Worm (Caenorhabditis elegans) whole organism, L4 larva: ENCODE results near the gene atg-16.2.

ENCODE experiments used
- F26F4.8 ChIP-seq: fragments of 200-800 bp; sonication (Bioruptor generic); conservative IDR thresholded peaks from 2 replicates; pipeline ENCODE4 v1.3.6; 2022; ENCODE audit warnings: missing genetic modification characterization, missing compliant biosample characterization
- F49E8.2 ChIP-seq: sonication (generic microtip); optimal IDR thresholded peaks from 2 replicates; lab custom pipeline; 2016; ENCODE audit warnings: missing compliant biosample characterization, mild to moderate bottlenecking, missing genetic modification characterization, borderline replicate concordance
- T20F7.1 ChIP-seq: fragments of 200-800 bp; sonication (Bioruptor generic); optimal IDR thresholded peaks from 2 replicates; lab custom pipeline; 2018; ENCODE audit warnings: mild to moderate bottlenecking, missing genetic modification characterization, missing compliant biosample characterization
- T26A8.4 ChIP-seq: fragments of 200-800 bp; sonication (Bioruptor generic); IDR thresholded peaks from 2 replicates; pipeline ENCODE4 v1.3.6; 2022; ENCODE audit warnings: missing genetic modification characterization, missing compliant biosample characterization
- Y105C5A.15 ChIP-seq: fragments of 200-800 bp; sonication (Bioruptor generic); IDR thresholded peaks from 2 replicates; pipeline ENCODE4 v1.3.6; 2022; ENCODE audit warnings: missing genetic modification characterization, missing compliant biosample characterization
- Y48G9A.11 ChIP-seq: fragments of 200-800 bp; sonication (Bioruptor generic); IDR thresholded peaks from 2 replicates; pipeline ENCODE4 v1.3.6; 2022; ENCODE audit warnings: missing genetic modification reagents, missing genetic modification characterization, missing compliant biosample characterization
- arid-1 ChIP-seq: fragments of 200-800 bp; sonication (Bioruptor generic); conservative IDR thresholded peaks from 2 replicates; pipeline ENCODE4 v1.3.6; 2022; ENCODE audit warnings: missing genetic modification reagents, missing genetic modification characterization, missing compliant biosample characterization
- ceh-20 ChIP-seq: fragments of 200-800 bp; sonication (Bioruptor generic); IDR thresholded peaks from 2 replicates; pipeline ENCODE4 v1.3.6; 2022; ENCODE audit warnings: missing genetic modification reagents, missing genetic modification characterization, missing compliant biosample characterization
- ceh-44 ChIP-seq: fragments of 200-800 bp; sonication (Bioruptor generic); IDR thresholded peaks from 2 replicates; pipeline ENCODE4 v1.3.6; 2022; ENCODE audit warnings: missing genetic modification reagents, missing genetic modification characterization, missing compliant biosample characterization
- ceh-62 ChIP-seq: sonication (generic microtip); optimal IDR thresholded peaks from 2 replicates; lab custom pipeline; 2017; ENCODE audit warnings: missing biosample characterization, missing genetic modification characterization
- ces-1 ChIP-seq: fragments of 150-350 bp; sonication (generic microtip); optimal IDR thresholded peaks from 4 replicates; lab custom pipeline; 2014; ENCODE audit warnings: missing biosample characterization, missing genetic modification reagents, missing genetic modification characterization
- ctbp-1 ChIP-seq: fragments of 200-800 bp; sonication (Bioruptor generic); IDR thresholded peaks from 2 replicates; pipeline ENCODE4 v1.3.6; 2022; ENCODE audit warnings: missing genetic modification reagents, missing genetic modification characterization, missing compliant biosample characterization
- daf-16 ChIP-seq, 3 experiments: sonication (generic microtip); optimal IDR thresholded peaks; 2 replicates each; lab custom pipeline; 2016 to 2017; ENCODE audit warnings: missing genetic modification characterization in 3 of 3, missing genetic modification reagents in 3 of 3, mild to moderate bottlenecking in 2 of 3, missing compliant biosample characterization in 2 of 3, missing biosample characterization in 1 of 3, moderate library complexity in 1 of 3
- daf-19 ChIP-seq: fragments of 200-800 bp; sonication (Bioruptor generic); conservative IDR thresholded peaks from 2 replicates; pipeline ENCODE4 v1.3.6; 2022; ENCODE audit warnings: missing genetic modification characterization, missing compliant biosample characterization
- daf-8 ChIP-seq: fragments of 200-800 bp; sonication (Bioruptor generic); IDR thresholded peaks from 2 replicates; pipeline ENCODE4 v1.3.6; 2022; ENCODE audit warnings: missing genetic modification characterization, missing compliant biosample characterization
- dmd-8 ChIP-seq: fragments of 200-800 bp; sonication (Bioruptor generic); IDR thresholded peaks from 2 replicates; pipeline ENCODE4 v1.3.6; 2022; ENCODE audit warnings: missing genetic modification characterization, missing compliant biosample characterization
- dmd-9 ChIP-seq: fragments of 200-800 bp; sonication (Bioruptor generic); IDR thresholded peaks from 2 replicates; pipeline ENCODE4 v1.3.6; 2022; ENCODE audit warnings: missing genetic modification reagents, missing genetic modification characterization, missing compliant biosample characterization
- dpl-1 ChIP-seq: fragments of 150-350 bp; optimal IDR thresholded peaks from 2 replicates; lab custom pipeline; 2014; ENCODE audit warnings: missing biosample characterization, missing genetic modification reagents, missing genetic modification characterization
- egl-27 ChIP-seq: sonication (generic microtip); optimal IDR thresholded peaks from 3 replicates; lab custom pipeline; 2017; ENCODE audit warnings: missing biosample characterization, missing genetic modification reagents, missing genetic modification characterization
- egl-43 ChIP-seq: fragments of 200-800 bp; sonication (Bioruptor generic); IDR thresholded peaks from 2 replicates; pipeline ENCODE4 v1.3.6; 2022; ENCODE audit warnings: missing genetic modification reagents, missing genetic modification characterization, missing compliant biosample characterization
- fos-1 ChIP-seq: fragments of 150-350 bp; optimal IDR thresholded peaks from 2 replicates; lab custom pipeline; 2014; ENCODE audit warnings: missing biosample characterization, missing genetic modification characterization
- hif-1 ChIP-seq, 2 experiments: sonication (generic microtip); optimal IDR thresholded peaks; 2 replicates each; lab custom pipeline; 2016 to 2017; ENCODE audit warnings: missing compliant biosample characterization in 2 of 2, missing genetic modification characterization in 2 of 2, missing genetic modification reagents in 2 of 2, missing genotype in 2 of 2, mild to moderate bottlenecking in 1 of 2
- lim-7 ChIP-seq: fragments of 200-800 bp; sonication (Bioruptor generic); IDR thresholded peaks from 2 replicates; pipeline ENCODE4 v1.3.6; 2022; ENCODE audit warnings: missing genetic modification characterization, missing compliant biosample characterization
- lin-38 ChIP-seq: fragments of 200-800 bp; sonication (Bioruptor generic); IDR thresholded peaks from 2 replicates; pipeline ENCODE4 v1.3.6; 2022; ENCODE audit warnings: missing genetic modification reagents, missing genetic modification characterization, missing compliant biosample characterization
- lsy-2 ChIP-seq, 2 experiments: fragments of 150-350 bp in 1 of 2; sonication (generic microtip) in 1 of 2; optimal IDR thresholded peaks; 2 replicates each; lab custom pipeline; 2014 to 2017; ENCODE audit warnings: missing biosample characterization in 2 of 2, missing genetic modification characterization in 2 of 2
- madf-5 ChIP-seq, 2 experiments: fragments of 200-800 bp; sonication (Bioruptor generic); IDR thresholded peaks; 2 replicates each; pipeline ENCODE4 v1.3.6; 2022; ENCODE audit warnings: missing compliant biosample characterization in 2 of 2, missing genetic modification characterization in 2 of 2
- mdl-1 ChIP-seq, 2 experiments: fragments of 150-350 bp in 1 of 2; sonication (generic microtip) in 1 of 2; optimal IDR thresholded peaks; 2 replicates each; lab custom pipeline; 2014 to 2017; ENCODE audit warnings: missing biosample characterization in 2 of 2, missing genetic modification characterization in 2 of 2
- mep-1 ChIP-seq: fragments of 150-350 bp; sonication (generic microtip); optimal IDR thresholded peaks from 3 replicates; lab custom pipeline; 2014; ENCODE audit warnings: missing biosample characterization, missing genetic modification characterization
- mes-2 ChIP-seq: sonication (generic microtip); optimal IDR thresholded peaks from 2 replicates; lab custom pipeline; 2016; ENCODE audit warnings: missing genotype, mild to moderate bottlenecking, missing genetic modification characterization, missing compliant biosample characterization; ENCODE audit not compliant: poor library complexity, severe bottlenecking
- nhr-102 ChIP-seq: sonication (generic microtip); optimal IDR thresholded peaks from 2 replicates; lab custom pipeline; 2016; ENCODE audit warnings: mild to moderate bottlenecking, missing genetic modification characterization, moderate library complexity, missing compliant biosample characterization
- nhr-237 ChIP-seq: sonication (generic microtip); optimal IDR thresholded peaks from 2 replicates; lab custom pipeline; 2017; ENCODE audit warnings: missing biosample characterization, missing genetic modification characterization
- nhr-41 ChIP-seq: fragments of 200-800 bp; sonication (Bioruptor generic); IDR thresholded peaks from 2 replicates; pipeline ENCODE4 v1.3.6; 2022; ENCODE audit warnings: missing genetic modification reagents, missing genetic modification characterization, missing compliant biosample characterization
- nhr-42 ChIP-seq: fragments of 200-800 bp; sonication (Bioruptor generic); IDR thresholded peaks from 2 replicates; pipeline ENCODE4 v1.3.6; 2022; ENCODE audit warnings: missing genetic modification characterization, missing compliant biosample characterization
- pha-4 ChIP-seq, 2 experiments: fragments of 150-350 bp in 1 of 2; fragments of 200-800 bp in 1 of 2; sonication (Bioruptor generic) in 1 of 2; IDR thresholded peaks in 1 of 2; optimal IDR thresholded peaks in 1 of 2; 2 replicates each; pipeline versions ENCODE4 v1.3.6 to Lab custom; 2014 to 2022; ENCODE audit warnings: missing genetic modification characterization in 2 of 2, missing genetic modification reagents in 2 of 2, missing biosample characterization in 1 of 2, missing compliant biosample characterization in 1 of 2
- pqm-1 ChIP-seq: sonication (generic microtip); optimal IDR thresholded peaks from 2 replicates; lab custom pipeline; 2017; ENCODE audit warnings: missing biosample characterization, missing genetic modification characterization
- rbr-2 ChIP-seq: sonication (generic microtip); optimal IDR thresholded peaks from 2 replicates; lab custom pipeline; 2016; ENCODE audit warnings: missing genotype, missing genetic modification characterization, missing compliant biosample characterization
- sdz-12 ChIP-seq: fragments of 200-800 bp; sonication (Bioruptor generic); optimal IDR thresholded peaks from 2 replicates; lab custom pipeline; 2018; ENCODE audit warnings: mild to moderate bottlenecking, missing genetic modification characterization, missing compliant biosample characterization
- set-16 ChIP-seq: fragments of 200-800 bp; sonication (Bioruptor generic); IDR thresholded peaks from 2 replicates; pipeline ENCODE4 v1.3.6; 2022; ENCODE audit warnings: missing genetic modification reagents, missing genetic modification characterization, missing compliant biosample characterization
- snpc-4 ChIP-seq: fragments of 150-350 bp; optimal IDR thresholded peaks from 2 replicates; lab custom pipeline; 2014; ENCODE audit warnings: missing biosample characterization, missing genetic modification characterization
- spr-1 ChIP-seq: sonication (generic microtip); optimal IDR thresholded peaks from 2 replicates; lab custom pipeline; 2016; ENCODE audit warnings: mild to moderate bottlenecking, missing genetic modification characterization, missing compliant biosample characterization
- tag-97 ChIP-seq: fragments of 200-800 bp; sonication (Bioruptor generic); IDR thresholded peaks from 2 replicates; pipeline ENCODE4 v1.3.6; 2022; ENCODE audit warnings: missing genetic modification characterization, missing compliant biosample characterization
- tra-1 ChIP-seq: fragments of 200-800 bp; sonication (Bioruptor generic); IDR thresholded peaks from 2 replicates; pipeline ENCODE4 v1.3.6; 2022; ENCODE audit warnings: missing genetic modification reagents, missing genetic modification characterization, missing compliant biosample characterization
- unc-130 ChIP-seq: sonication (generic microtip); optimal IDR thresholded peaks from 2 replicates; lab custom pipeline; 2016; ENCODE audit warnings: missing genetic modification reagents, missing genetic modification characterization, missing compliant biosample characterization
- vab-7 ChIP-seq: fragments of 200-800 bp; sonication (Bioruptor generic); IDR thresholded peaks from 2 replicates; pipeline ENCODE4 v1.3.6; 2022; ENCODE audit warnings: missing genetic modification reagents, missing genetic modification characterization, missing compliant biosample characterization
- zip-11 ChIP-seq: fragments of 200-800 bp; sonication (Bioruptor generic); IDR thresholded peaks from 2 replicates; pipeline ENCODE4 v1.3.6; 2022; ENCODE audit warnings: missing genetic modification characterization, missing compliant biosample characterization
- ztf-11 ChIP-seq: fragments of 150-350 bp; optimal IDR thresholded peaks from 2 replicates; lab custom pipeline; 2014; ENCODE audit warnings: missing biosample characterization, missing genetic modification characterization
- ztf-7 ChIP-seq: fragments of 150-350 bp; optimal IDR thresholded peaks from 2 replicates; lab custom pipeline; 2014; ENCODE audit warnings: missing biosample characterization, missing genetic modification characterization

atg-16.2 gene

DNA sequence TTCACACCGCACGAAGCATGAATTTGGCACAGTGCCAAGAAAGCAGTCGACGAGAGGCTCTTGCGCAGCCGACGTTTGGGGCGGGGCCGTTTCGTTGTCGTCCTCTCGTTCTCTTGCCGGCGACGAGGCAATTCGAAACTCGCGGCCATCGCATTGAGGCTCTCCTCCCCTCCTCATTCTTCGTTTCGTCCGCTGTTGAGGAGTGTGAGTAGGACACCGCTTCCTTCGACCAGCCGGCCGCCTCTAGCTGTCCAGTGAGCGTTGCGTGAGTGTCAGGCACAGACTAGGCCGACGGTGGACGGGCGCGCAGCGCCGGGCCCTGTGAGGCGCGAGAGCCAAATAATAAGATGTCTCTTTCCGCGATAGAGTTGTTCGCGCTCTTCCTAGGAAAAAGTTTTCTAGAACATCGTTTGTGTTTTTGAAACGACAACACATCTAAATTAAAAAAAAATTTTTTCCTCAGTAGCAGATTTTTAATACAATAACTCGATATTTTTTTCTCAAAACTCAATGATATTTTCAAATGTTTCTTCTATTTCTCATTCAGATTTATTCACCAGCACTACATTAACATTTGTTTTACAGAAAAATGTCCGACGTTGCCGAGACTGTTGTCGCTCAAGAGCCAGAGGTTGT lies 38.7 kb upstream of the atg-16.2 start, which contains the start of the genes T28D9.11 and T28D9.1 (continued):
- TF ChIP-seq tra-1 (GFP tag; lab: Robert Waterston, UW) (no peak), daf-16 (GFP tag; optimal IDR thresholded peaks at IDR 0.05; lab: Kevin White, UChicago) (no peak), daf-16 (tag; optimal IDR thresholded peaks at IDR 0.05; lab: Kevin White, UChicago) (no peak), spr-1 (tag; lab: Kevin White, UChicago) (peak; percentile 4), zip-11 (no peak), egl-27 (tag; lab: Kevin White, UChicago) (no peak), ztf-7 (tag; lab: Kevin White, UChicago) (no peak), daf-19 (GFP tag; lab: Robert Waterston, UW) (no peak), F26F4.8 (GFP tag; lab: Robert Waterston, UW) (no peak), T26A8.4 (GFP tag; lab: Robert Waterston, UW) (0 out of 2 replicates have a peak, but pooled peaks have one; percentile 40), dmd-9 (GFP tag; lab: Robert Waterston, UW) (no peak), ctbp-1 (GFP tag; lab: Robert Waterston, UW) (peak; percentile 73), mes-2 (tag; lab: Kevin White, UChicago) (peak; percentile 61), mep-1 (peak; percentile 85), nhr-41 (no peak), tag-97 (no peak), T20F7.1 (no peak), ceh-44 (GFP tag; lab: Robert Waterston, UW) (no peak), sdz-12 (GFP tag; lab: Kevin White, UChicago) (no peak), fos-1 (no peak), nhr-237 (tag; lab: Kevin White, UChicago) (no peak), ceh-20 (GFP tag; lab: Robert Waterston, UW) (peak; percentile 63), Y48G9A.11 (GFP tag; lab: Robert Waterston, UW) (no peak), hif-1 (tag; optimal IDR thresholded peaks at IDR 0.05; lab: Kevin White, UChicago) (peak in 1 of 2 experiments; percentile 58), madf-5 (GFP tag; IDR thresholded peaks at IDR 0.05; lab: Robert Waterston, UW) (0 out of 4 replicates have a peak, but pooled peaks of 1 of the 2 experiments have one; percentile 32), nhr-42 (GFP tag; lab: Robert Waterston, UW) (peak; percentile 60; the same call in 1 of the 2 replicates), nhr-102 (no peak), unc-130 (GFP tag; lab: Kevin White, UChicago) (no peak), lsy-2 (tag; optimal IDR thresholded peaks at IDR 0.05; lab: Kevin White, UChicago) (peak; percentile 70 to 77), egl-43 (GFP tag; lab: Robert Waterston, UW) (peak; percentile 82), rbr-2 (tag; lab: Kevin White, UChicago) (peak; percentile 64), snpc-4 (peak; percentile 65), set-16 (GFP tag; lab: Robert Waterston, UW) (peak; percentile 97), pha-4 (GFP tag; IDR thresholded peaks at IDR 0.05; lab: Robert Waterston, UW) (no peak), pha-4 (tag; optimal IDR thresholded peaks at IDR 0.05; lab: Kevin White, UChicago) (no peak), vab-7 (peak; percentile 41; the same call in 1 of the 2 replicates), daf-8 (no peak), mdl-1 (tag; optimal IDR thresholded peaks at IDR 0.05; lab: Kevin White, UChicago) (peak in 1 of 2 experiments; percentile 27), Y105C5A.15 (GFP tag; lab: Robert Waterston, UW) (no peak), dpl-1 (GFP tag; lab: Kevin White, UChicago) (peak; percentile 44)

ce11 chrII:6491187-6491586 lies 38.0 kb upstream of the atg-16.2 start:
- no peak for TF ChIP-seq ceh-62 (tag; lab: Kevin White, UChicago)
- TF ChIP-seq arid-1 (GFP tag; lab: Robert Waterston, UW), result peak; percentile 68; the same call in 1 of the 2 replicates
- TF ChIP-seq ceh-44 (GFP tag; lab: Robert Waterston, UW), result no peak
- peak; percentile 60; the same call in 1 of the 2 replicates for TF ChIP-seq pha-4 (GFP tag; IDR thresholded peaks at IDR 0.05; lab: Robert Waterston, UW)
- no peak for TF ChIP-seq pha-4 (tag; optimal IDR thresholded peaks at IDR 0.05; lab: Kevin White, UChicago)
- TF ChIP-seq hif-1 (tag; optimal IDR thresholded peaks at IDR 0.05; lab: Kevin White, UChicago), result no peak
- TF ChIP-seq lim-7 (GFP tag; lab: Robert Waterston, UW), result peak; percentile 48; the same call in 1 of the 2 replicates
- TF ChIP-seq Y48G9A.11 (GFP tag; lab: Robert Waterston, UW), result peak; percentile 56; the same call in 1 of the 2 replicates
- peak; percentile 37; the same call in 1 of the 2 replicates for TF ChIP-seq dmd-8 (GFP tag; lab: Robert Waterston, UW)
- TF ChIP-seq lsy-2 (tag; optimal IDR thresholded peaks at IDR 0.05; lab: Kevin White, UChicago), result no peak
- TF ChIP-seq unc-130 (GFP tag; lab: Kevin White, UChicago), result peak; percentile 80
- TF ChIP-seq ceh-20 (GFP tag; lab: Robert Waterston, UW), result no peak
- no peak for TF ChIP-seq rbr-2 (tag; lab: Kevin White, UChicago)
- TF ChIP-seq F49E8.2 (tag; lab: Kevin White, UChicago), result peak; percentile 81
- no peak for TF ChIP-seq ztf-11 (tag; lab: Kevin White, UChicago)
- no peak for TF ChIP-seq pqm-1 (tag; lab: Kevin White, UChicago)
- peak; percentile 72 for TF ChIP-seq lin-38 (GFP tag; lab: Robert Waterston, UW)
- 0 out of 2 replicates have a peak, but pooled peaks have one; percentile 11 for TF ChIP-seq tra-1 (GFP tag; lab: Robert Waterston, UW)
- no peak for TF ChIP-seq ces-1
